Worm (Caenorhabditis elegans): ENCODE results near the gene try-10.
"Not testable (repeated sequence)": the region's sequence is repeated elsewhere in the genome, so short reads cannot be mapped to it uniquely, and the experiment has no call there.

Gene try-10

ce11 chrV:12999559-12999958, 13.5 kb downstream of the try-10 start, which contains the start of gene far-4:
Gene far-4 (minus strand): TSS chrV:12999659.
- no peak for TF ChIP-seq unc-62 (GFP tag; optimal IDR thresholded peaks at IDR 0.05)

- TF ChIP-seq unc-62 (GFP tag; optimal IDR thresholded peaks at IDR 0.05) = no peak
These were observed 15.6 kb downstream of the try-10 start, which contains the start of gene far-3 for ce11 chrV:12997422-12997821. Gene far-3 (minus strand): TSS chrV:12997522.

ce11 chrV:12995269-12995668, 17.8 kb downstream of the try-10 start, which contains the start of gene far-5:
Gene far-5 (plus strand): TSS chrV:12995569.
- no peak for TF ChIP-seq unc-62 (GFP tag; optimal IDR thresholded peaks at IDR 0.05)

- no peak for TF ChIP-seq unc-62 (GFP tag; optimal IDR thresholded peaks at IDR 0.05)
These were observed 20.2 kb downstream of the try-10 start, which contains the start of the genes F15B9.11 and dsl-7 for ce11 chrV:12992891-12993290. Gene F15B9.11 (minus strand): TSS chrV:12992895. Gene dsl-7 (plus strand): TSS chrV:12993150.

- no peak for TF ChIP-seq unc-62 (GFP tag; optimal IDR thresholded peaks at IDR 0.05)
These were observed 24.8 kb downstream of the try-10 start, which contains the start of gene F15B9.8 for ce11 chrV:12988256-12988655. Gene F15B9.8 (plus strand): TSS chrV:12988556.

- no peak for TF ChIP-seq unc-62 (GFP tag; optimal IDR thresholded peaks at IDR 0.05)
These were observed 26.0 kb downstream of the try-10 start, which contains the start of gene shw-3 for ce11 chrV:12987061-12987460. Gene shw-3 (minus strand): TSS chrV:12987161.

ce11 chrV:12974047-12974446, 39.0 kb downstream of the try-10 start:
- TF ChIP-seq unc-62 (GFP tag; optimal IDR thresholded peaks at IDR 0.05) = no peak

- TF ChIP-seq unc-62 (GFP tag; optimal IDR thresholded peaks at IDR 0.05) = no peak
These were observed 42.4 kb downstream of the try-10 start, which contains the start of gene pnn-1 for ce11 chrV:12970575-12971160. Gene pnn-1 (plus strand): TSS chrV:12971110.

- TF ChIP-seq unc-62 (GFP tag; optimal IDR thresholded peaks at IDR 0.05) = no peak
These were observed 44.5 kb downstream of the try-10 start, which contains the start of gene lin-46 for ce11 chrV:12968555-12968954. Gene lin-46 (plus strand): TSS chrV:12968855.

ce11 chrV:12967925-12968327, 45.1 kb downstream of the try-10 start, which contains the start of gene R186.8:
Gene R186.8 (minus strand): TSS chrV:12967982.
- not testable (repeated sequence) for TF ChIP-seq unc-62 (GFP tag; optimal IDR thresholded peaks at IDR 0.05)

- TF ChIP-seq unc-62 (GFP tag; optimal IDR thresholded peaks at IDR 0.05) = no peak
These were observed 45.9 kb downstream of the try-10 start, which contains the start of gene R186.3 for ce11 chrV:12967110-12967509. Gene R186.3 (minus strand): TSS chrV:12967210.

ce11 chrV:12964076-12964475, 49.0 kb downstream of the try-10 start, which contains the start of gene srd-35:
Gene srd-35 (plus strand): TSS chrV:12964376.
- TF ChIP-seq unc-62 (GFP tag; optimal IDR thresholded peaks at IDR 0.05) = no peak

- no peak for TF ChIP-seq unc-62 (GFP tag; optimal IDR thresholded peaks at IDR 0.05)
These were observed 49.9 kb downstream of the try-10 start, which contains the start of gene hrg-9 for ce11 chrV:12963192-12963591. Gene hrg-9 (minus strand): TSS chrV:12963343.

ce11 chrV:12961085-12961560, 51.9 kb downstream of the try-10 start, which contains the start of gene mpst-7:
Gene mpst-7 (minus strand): TSS chrV:12961135.
- TF ChIP-seq unc-62 (GFP tag; optimal IDR thresholded peaks at IDR 0.05) = no peak

Measured in whole organism, dauer.